Fruit fly (Drosophila melanogaster) whole organism, adult: ENCODE measurements around the gene Pdi.

Source experiments
- CG11617 ChIP-seq: fragments of 200-800 bp; sonication (Bioruptor generic); optimal IDR thresholded peaks from 2 replicates; lab custom pipeline; 2017; ENCODE audit warnings: mild to moderate bottlenecking, missing biosample characterization, missing genetic modification reagents, missing genetic modification characterization
- CG12768 ChIP-seq: fragments of 200-800 bp; sonication (Bioruptor generic); optimal IDR thresholded peaks from 2 replicates; lab custom pipeline; 2017; ENCODE audit warnings: missing biosample characterization, missing genetic modification characterization, mild to moderate bottlenecking, moderate library complexity, missing genetic modification reagents
- CG14711 ChIP-seq: fragments of 200-800 bp; sonication (Bioruptor generic); optimal IDR thresholded peaks from 2 replicates; lab custom pipeline; 2018; ENCODE audit warnings: missing biosample characterization, mild to moderate bottlenecking, missing genetic modification characterization, moderate library complexity
- CG1620 ChIP-seq: fragments of 200-800 bp; sonication (Bioruptor generic); optimal IDR thresholded peaks from 2 replicates; lab custom pipeline; 2016; ENCODE audit warnings: missing biosample characterization, missing genetic modification characterization
- CG33017 ChIP-seq: fragments of 200-800 bp; sonication (Bioruptor generic); optimal IDR thresholded peaks from 2 replicates; lab custom pipeline; 2018; ENCODE audit warnings: missing biosample characterization, mild to moderate bottlenecking, missing genetic modification characterization, moderate library complexity
- CG5204 ChIP-seq: fragments of 200-800 bp; sonication (Bioruptor generic); optimal IDR thresholded peaks from 2 replicates; lab custom pipeline; 2016; ENCODE audit warnings: missing biosample characterization, missing genetic modification characterization
- CG7045 ChIP-seq: fragments of 200-800 bp; sonication (Bioruptor generic); optimal IDR thresholded peaks from 2 replicates; lab custom pipeline; 2017; ENCODE audit warnings: missing biosample characterization, mild to moderate bottlenecking, missing genetic modification characterization
- CG7101 ChIP-seq: fragments of 200-800 bp; sonication (Bioruptor generic); optimal IDR thresholded peaks from 2 replicates; lab custom pipeline; 2018; ENCODE audit warnings: missing biosample characterization, mild to moderate bottlenecking, missing genetic modification characterization, moderate library complexity
- Clk ChIP-seq: fragments of 200-800 bp; sonication (Bioruptor generic); optimal IDR thresholded peaks from 2 replicates; lab custom pipeline; 2017; ENCODE audit warnings: missing biosample characterization, missing genetic modification characterization
- Crg-1 ChIP-seq: fragments of 200-800 bp; sonication (Bioruptor generic); optimal IDR thresholded peaks from 2 replicates; lab custom pipeline; 2016; ENCODE audit warnings: missing biosample characterization, missing genetic modification characterization
- Hr96 ChIP-seq: fragments of 200-800 bp; sonication (Bioruptor generic); optimal IDR thresholded peaks from 2 replicates; lab custom pipeline; 2016; ENCODE audit warnings: missing biosample characterization, missing genetic modification characterization
- Mnt ChIP-seq: fragments of 200-800 bp; sonication (Bioruptor generic); optimal IDR thresholded peaks from 2 replicates; lab custom pipeline; 2016; ENCODE audit warnings: missing biosample characterization, mild to moderate bottlenecking, missing genetic modification characterization
- bab1 ChIP-seq: fragments of 200-800 bp; sonication (Bioruptor generic); optimal IDR thresholded peaks from 3 replicates; lab custom pipeline; 2019; ENCODE audit warnings: missing biosample characterization, mild to moderate bottlenecking, missing genetic modification characterization, moderate library complexity
- cic ChIP-seq: fragments of 200-800 bp; sonication (Bioruptor generic); optimal IDR thresholded peaks from 2 replicates; lab custom pipeline; 2017; ENCODE audit warnings: missing biosample characterization, mild to moderate bottlenecking, missing genetic modification characterization, moderate library complexity
- cnc ChIP-seq, 2 experiments: fragments of >200 bp; optimal IDR thresholded peaks; 2 replicates each; lab custom pipeline; 2017
- kay ChIP-seq: fragments of 200-800 bp; sonication (Bioruptor generic); peaks from one replicate; lab custom pipeline; 2016; ENCODE audit warnings: missing biosample characterization, missing genetic modification characterization, borderline replicate concordance
- ovo ChIP-seq: fragments of 200-800 bp; sonication (Bioruptor generic); optimal IDR thresholded peaks from 2 replicates; lab custom pipeline; 2016; ENCODE audit warnings: missing biosample characterization, missing genetic modification characterization
- pad ChIP-seq: fragments of 200-800 bp; sonication (Bioruptor generic); optimal IDR thresholded peaks from 3 replicates; lab custom pipeline; 2017; ENCODE audit warnings: missing biosample characterization, missing genetic modification characterization, mild to moderate bottlenecking, moderate library complexity, missing genetic modification reagents
- tj ChIP-seq: fragments of 200-800 bp; sonication (Bioruptor generic); optimal IDR thresholded peaks from 3 replicates; lab custom pipeline; 2017; ENCODE audit warnings: missing biosample characterization, mild to moderate bottlenecking, missing genetic modification characterization, moderate library complexity
- toe ChIP-seq: fragments of 200-800 bp; sonication (Bioruptor generic); optimal IDR thresholded peaks from 2 replicates; lab custom pipeline; 2016; ENCODE audit warnings: missing biosample characterization, missing genetic modification characterization

The Pdi gene

DNA sequence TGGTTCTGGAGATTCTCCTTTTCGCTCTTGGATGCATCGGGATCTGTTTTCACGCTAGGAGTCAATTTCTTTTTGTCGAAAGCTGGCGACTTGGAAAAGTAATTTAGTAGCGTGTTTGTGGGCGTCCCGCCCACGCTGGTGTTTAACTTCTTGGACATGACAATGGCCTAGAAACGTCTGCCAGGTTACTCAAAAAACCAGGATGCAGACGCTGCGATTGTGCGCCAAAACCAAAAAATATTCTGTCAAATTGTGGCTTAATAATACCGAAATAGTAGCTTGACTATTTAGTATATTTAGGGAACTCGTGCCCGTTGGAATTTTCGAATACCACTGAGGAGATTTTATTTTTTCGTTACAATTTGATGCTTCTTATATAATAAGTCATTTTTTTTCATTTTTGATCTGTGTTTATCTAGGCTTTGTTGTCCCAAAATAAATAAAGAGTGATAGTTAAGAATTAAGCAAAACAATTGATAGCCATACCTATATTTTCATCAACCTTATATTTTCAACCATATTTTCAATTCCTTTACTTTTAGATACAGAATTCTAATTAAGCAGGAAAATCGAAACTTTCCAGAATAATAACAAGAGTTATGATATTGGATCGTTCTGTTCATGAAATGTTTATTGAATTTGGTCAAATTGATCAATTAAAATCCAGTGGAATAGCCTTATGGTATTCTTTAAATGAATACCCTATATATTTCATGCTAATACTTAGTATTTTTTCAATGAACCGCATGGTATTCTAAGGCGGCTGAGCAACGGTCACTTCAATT, 15.9 kb upstream of the Pdi start, which contains the start of the genes Msh6 and Prp31:
Gene Msh6, minus strand, starts transcription at position 233 of the 785 bp plus-strand sequence.
Gene Prp31, plus strand, starts transcription at position 771 of the 785 bp plus-strand sequence.
- TF ChIP-seq tj (GFP tag; lab: Kevin White, UChicago), result peak; percentile 30
- peak; percentile 48 for TF ChIP-seq pad (GFP tag; lab: Kevin White, UChicago)
- TF ChIP-seq Clk, result peak; percentile 22
- no peak for TF ChIP-seq Mnt (GFP tag; lab: Kevin White, UChicago)
- TF ChIP-seq CG11617 (GFP tag; lab: Kevin White, UChicago), result peak; percentile 60
- no peak for TF ChIP-seq CG5204 (GFP tag; lab: Kevin White, UChicago)
- TF ChIP-seq toe (GFP tag; lab: Kevin White, UChicago), result peak; percentile 84
- peak; percentile 54 for TF ChIP-seq CG14711 (tag; lab: Kevin White, UChicago)
- no peak for TF ChIP-seq CG33017 (tag; lab: Kevin White, UChicago)
- TF ChIP-seq kay (GFP tag; lab: Kevin White, UChicago), result no peak
- no peak for TF ChIP-seq bab1 (GFP tag; lab: Kevin White, UChicago)
- peak; percentile 59 for TF ChIP-seq CG1620 (GFP tag; lab: Kevin White, UChicago)
- TF ChIP-seq cic (GFP tag; lab: Kevin White, UChicago), result no peak
- TF ChIP-seq CG12768 (GFP tag; lab: Kevin White, UChicago), result peak; percentile 58
- peak; percentile 67 for TF ChIP-seq CG7045 (GFP tag; lab: Kevin White, UChicago)
- peak; percentile 68 for TF ChIP-seq Hr96 (GFP tag; lab: Kevin White, UChicago)
- peak; percentile 50 for TF ChIP-seq CG7101 (tag; lab: Kevin White, UChicago)
- TF ChIP-seq cnc (optimal IDR thresholded peaks at IDR 0.05; lab: Kevin White, UChicago), result no peak
- no peak for TF ChIP-seq Crg-1 (GFP tag; lab: Kevin White, UChicago)
- TF ChIP-seq ovo (GFP tag; lab: Kevin White, UChicago), result peak; percentile 13

DNA sequence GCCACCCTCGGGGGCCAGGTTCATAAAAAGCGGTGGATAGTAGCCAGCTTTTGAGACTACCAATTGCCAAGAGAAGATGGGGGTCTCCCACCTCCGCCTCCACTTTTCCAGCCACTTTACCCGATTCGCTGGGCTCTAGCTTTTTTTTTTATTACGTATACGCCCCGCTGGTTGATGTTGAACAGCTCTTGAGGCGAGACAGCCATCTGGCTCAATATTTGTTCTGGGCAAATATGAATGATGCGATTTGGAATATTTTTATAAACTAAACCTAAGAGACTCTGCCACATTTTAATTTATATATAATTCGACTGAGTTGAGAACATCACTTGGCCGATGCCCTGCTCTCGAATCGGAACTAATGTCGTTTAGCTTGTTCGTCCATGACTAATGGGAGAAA, 7.4 kb upstream of the Pdi start:
- TF ChIP-seq CG7045 (GFP tag; lab: Kevin White, UChicago), result no peak
- no peak for TF ChIP-seq bab1 (GFP tag; lab: Kevin White, UChicago)
- no peak for TF ChIP-seq pad (GFP tag; lab: Kevin White, UChicago)
- TF ChIP-seq CG5204 (GFP tag; lab: Kevin White, UChicago), result no peak
- TF ChIP-seq CG12768 (GFP tag; lab: Kevin White, UChicago), result no peak
- no peak for TF ChIP-seq Clk
- no peak for TF ChIP-seq CG11617 (GFP tag; lab: Kevin White, UChicago)
- no peak for TF ChIP-seq Crg-1 (GFP tag; lab: Kevin White, UChicago)
- no peak for TF ChIP-seq Hr96 (GFP tag; lab: Kevin White, UChicago)
- no peak for TF ChIP-seq tj (GFP tag; lab: Kevin White, UChicago)
- no peak for TF ChIP-seq ovo (GFP tag; lab: Kevin White, UChicago)
- no peak for TF ChIP-seq cic (GFP tag; lab: Kevin White, UChicago)
- TF ChIP-seq CG1620 (GFP tag; lab: Kevin White, UChicago), result no peak
- TF ChIP-seq CG33017 (tag; lab: Kevin White, UChicago), result no peak
- TF ChIP-seq cnc (optimal IDR thresholded peaks at IDR 0.05; lab: Kevin White, UChicago), result no peak
- no peak for TF ChIP-seq kay (GFP tag; lab: Kevin White, UChicago)
- TF ChIP-seq CG7101 (tag; lab: Kevin White, UChicago), result no peak
- TF ChIP-seq Mnt (GFP tag; lab: Kevin White, UChicago), result no peak
- TF ChIP-seq toe (GFP tag; lab: Kevin White, UChicago), result no peak
- TF ChIP-seq CG14711 (tag; lab: Kevin White, UChicago), result no peak

DNA sequence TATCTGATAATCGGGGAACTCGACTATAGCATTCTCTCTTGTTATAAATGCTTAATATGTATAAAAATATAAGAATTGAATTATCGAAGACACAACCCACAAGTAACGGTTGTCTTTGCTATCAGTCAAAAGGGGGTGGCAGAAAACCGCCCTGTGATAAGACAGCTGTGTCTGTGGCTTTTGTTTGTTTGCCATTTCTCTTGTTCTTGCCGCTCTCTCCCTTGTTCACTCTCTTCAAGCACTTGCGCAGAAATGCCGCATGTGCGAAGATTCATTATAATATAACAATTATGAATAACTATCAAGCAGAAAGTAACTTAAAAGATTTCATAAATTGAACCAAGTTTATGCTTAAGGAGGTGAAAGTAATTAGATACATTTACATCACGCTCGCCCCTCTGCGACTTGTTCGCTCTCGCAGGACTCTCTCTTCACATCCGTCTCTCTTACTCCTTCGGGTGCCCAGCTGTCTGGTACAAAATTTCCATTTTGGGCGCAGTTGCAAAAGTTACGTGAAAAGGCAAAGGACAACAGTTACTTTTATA, 4.1 kb upstream of the Pdi start, which contains the start of gene FucTA:
Gene FucTA, plus strand, starts transcription at position 495 of the 545 bp plus-strand sequence.
- no peak for TF ChIP-seq cnc (optimal IDR thresholded peaks at IDR 0.05; lab: Kevin White, UChicago)
- peak; percentile 25 for TF ChIP-seq ovo (GFP tag; lab: Kevin White, UChicago)

DNA sequence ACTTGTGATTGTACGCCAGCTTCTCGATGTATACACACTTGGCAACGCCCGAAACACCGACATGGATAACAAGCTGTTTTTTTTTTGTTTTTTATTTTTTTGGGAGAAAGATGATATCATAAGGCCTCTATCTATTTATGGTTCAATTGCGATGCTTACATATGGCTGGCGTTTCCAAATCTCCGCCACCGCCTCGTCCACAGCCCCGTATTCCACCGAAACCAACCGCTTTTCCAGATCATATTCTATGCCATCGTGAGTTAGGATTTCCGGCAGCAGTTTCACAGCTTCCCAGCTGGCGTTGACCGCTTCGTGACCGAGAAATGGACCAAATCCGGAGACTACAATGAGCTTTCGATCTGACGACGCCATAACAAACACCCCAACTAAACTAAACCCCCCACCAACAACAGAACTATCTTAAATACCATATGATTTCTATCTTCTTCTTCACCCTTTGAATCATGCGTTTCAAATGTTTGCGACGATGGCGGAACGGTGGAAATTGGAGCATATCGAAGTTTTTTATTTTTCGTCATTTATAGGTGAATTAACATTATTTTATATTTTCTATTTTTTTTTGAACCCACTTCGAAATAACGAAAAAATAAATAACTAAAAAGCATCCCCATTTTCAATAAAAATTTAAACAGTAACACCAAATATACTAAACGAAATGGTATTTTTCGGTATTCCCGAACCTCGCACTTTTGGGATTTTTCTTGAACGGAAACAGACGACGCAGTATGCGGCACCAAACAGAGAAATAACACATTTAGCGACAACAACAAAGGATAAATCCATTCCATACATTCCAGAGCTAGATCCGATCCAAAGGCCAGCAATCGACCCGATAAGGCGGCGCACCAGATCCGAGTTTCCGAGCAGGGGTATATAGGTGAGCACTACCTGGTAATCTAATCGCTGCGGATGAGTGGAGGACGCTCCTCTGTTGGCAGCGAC, 1.3 kb upstream of the Pdi start, which contains the start of the genes CG32147 and Pex3:
Gene CG32147, minus strand, starts transcription at position 422 of the 963 bp plus-strand sequence.
Gene Pex3, plus strand, starts transcription at position 718 of the 963 bp plus-strand sequence.
- TF ChIP-seq CG14711 (tag; lab: Kevin White, UChicago) (no peak), Clk (no peak), bab1 (GFP tag; lab: Kevin White, UChicago) (no peak), Crg-1 (GFP tag; lab: Kevin White, UChicago) (no peak), CG7101 (tag; lab: Kevin White, UChicago) (no peak), CG1620 (GFP tag; lab: Kevin White, UChicago) (peak; percentile 18), CG12768 (GFP tag; lab: Kevin White, UChicago) (no peak), cnc (optimal IDR thresholded peaks at IDR 0.05; lab: Kevin White, UChicago) (no peak), tj (GFP tag; lab: Kevin White, UChicago) (peak; percentile 18), toe (GFP tag; lab: Kevin White, UChicago) (no peak), CG7045 (GFP tag; lab: Kevin White, UChicago) (no peak), Mnt (GFP tag; lab: Kevin White, UChicago) (peak; percentile 21), Hr96 (GFP tag; lab: Kevin White, UChicago) (no peak), CG11617 (GFP tag; lab: Kevin White, UChicago) (no peak), CG33017 (tag; lab: Kevin White, UChicago) (no peak), pad (GFP tag; lab: Kevin White, UChicago) (no peak), kay (GFP tag; lab: Kevin White, UChicago) (peak; percentile 74), cic (GFP tag; lab: Kevin White, UChicago) (no peak), ovo (GFP tag; lab: Kevin White, UChicago) (no peak), CG5204 (GFP tag; lab: Kevin White, UChicago) (no peak)
